Worm (Caenorhabditis elegans): Measurements from ENCODE around the gene ZC404.15.

DNA sequence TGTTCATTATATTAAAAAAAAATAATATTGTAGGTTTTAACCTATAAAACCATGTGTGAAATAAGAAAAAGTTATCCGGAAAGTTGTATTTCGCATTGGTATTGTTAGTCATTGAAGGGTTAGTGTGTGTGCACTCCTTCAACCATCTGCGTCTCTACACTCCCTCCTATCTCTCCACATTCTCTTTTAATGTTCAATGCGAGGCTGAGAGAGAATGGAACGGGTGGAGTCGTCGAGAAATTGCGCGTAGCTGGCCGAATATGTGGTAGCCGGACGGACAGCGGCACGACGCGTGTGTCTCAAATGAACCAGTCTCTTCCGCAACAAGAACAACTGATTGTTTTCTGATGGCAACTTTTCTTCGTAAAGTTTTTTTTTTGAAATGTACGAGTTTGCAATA lies 16.6 kb downstream of the ZC404.15 start:
- TF ChIP-seq cey-2 (tag; optimal IDR thresholded peaks at IDR 0.05; ENCODE audit: borderline replicate concordance, insufficient read depth): no peak
- TF ChIP-seq aha-1 (tag): no peak
- no peak for TF ChIP-seq daf-16 (GFP tag; optimal IDR thresholded peaks at IDR 0.05)
- no peak for TF ChIP-seq daf-16 (tag; optimal IDR thresholded peaks at IDR 0.05)
- TF ChIP-seq ama-1 (optimal IDR thresholded peaks at IDR 0.05): no peak
- no peak for TF ChIP-seq ceh-82 (tag; optimal IDR thresholded peaks at IDR 0.05)
- peak; percentile 38 for TF ChIP-seq nhr-28 (tag; optimal IDR thresholded peaks at IDR 0.05)
- no peak for TF ChIP-seq lin-13 (GFP tag; optimal IDR thresholded peaks at IDR 0.05)
- TF ChIP-seq nhr-76 (tag; optimal IDR thresholded peaks at IDR 0.05): no peak
- TF ChIP-seq zag-1 (tag; optimal IDR thresholded peaks at IDR 0.05): no peak
- TF ChIP-seq unc-39 (tag; optimal IDR thresholded peaks at IDR 0.05): no peak

Data from whole organism, L4 larva.